Worm (Caenorhabditis elegans) whole organism, young adult: ENCODE measurements around the gene F16B4.4.

ENCODE experiments used
- B0019.2 ChIP-seq: fragments of 200-800 bp; sonication (Bioruptor generic); conservative IDR thresholded peaks from 2 replicates; pipeline ENCODE4 v1.3.6; 2022; ENCODE audit warnings: missing genetic modification reagents, missing genetic modification characterization, missing compliant biosample characterization
- F22D6.2 ChIP-seq: sonication (generic microtip); optimal IDR thresholded peaks from 2 replicates; lab custom pipeline; 2016; ENCODE audit warnings: mild to moderate bottlenecking, missing genetic modification characterization, missing compliant biosample characterization
- T26A5.8 ChIP-seq: sonication (generic microtip); optimal IDR thresholded peaks from 2 replicates; lab custom pipeline; 2016; ENCODE audit warnings: missing genetic modification characterization, missing compliant biosample characterization
- Y53G8AR.9 ChIP-seq: fragments of 200-800 bp; sonication (Bioruptor generic); conservative IDR thresholded peaks from 2 replicates; pipeline ENCODE4 v1.3.6; 2022; ENCODE audit warnings: missing genetic modification reagents, missing genetic modification characterization, missing compliant biosample characterization
- attf-5 ChIP-seq: fragments of 200-800 bp; sonication (Bioruptor generic); optimal IDR thresholded peaks from 2 replicates; lab custom pipeline; 2018; ENCODE audit warnings: mild to moderate bottlenecking, missing genetic modification characterization, missing compliant biosample characterization
- ccch-3 ChIP-seq: fragments of 200-800 bp; sonication (Bioruptor generic); optimal IDR thresholded peaks from 2 replicates; lab custom pipeline; 2018; ENCODE audit warnings: mild to moderate bottlenecking, missing genetic modification characterization, missing compliant biosample characterization
- cebp-1 ChIP-seq, 2 experiments: fragments of 200-800 bp in 1 of 2; sonication (Bioruptor generic) in 1 of 2; sonication (generic microtip) in 1 of 2; IDR thresholded peaks in 1 of 2; optimal IDR thresholded peaks in 1 of 2; 2 replicates each; pipeline versions ENCODE4 v1.3.6 to Lab custom; 2017 to 2022; ENCODE audit warnings: missing compliant biosample characterization in 2 of 2, missing genetic modification characterization in 2 of 2, mild to moderate bottlenecking in 1 of 2, missing genetic modification reagents in 1 of 2, moderate library complexity in 1 of 2
- ceh-100 ChIP-seq: fragments of 200-800 bp; sonication (Bioruptor generic); IDR thresholded peaks from 2 replicates; pipeline ENCODE4 v1.3.6; 2022; ENCODE audit warnings: missing genetic modification reagents, missing genetic modification characterization, missing compliant biosample characterization
- dox-1 ChIP-seq: fragments of 200-800 bp; sonication (Bioruptor generic); IDR thresholded peaks from 2 replicates; pipeline ENCODE4 v1.3.6; 2022; ENCODE audit warnings: missing genetic modification reagents, missing genetic modification characterization, missing compliant biosample characterization
- egl-44 ChIP-seq: fragments of 200-800 bp; sonication (Bioruptor generic); IDR thresholded peaks from 2 replicates; pipeline ENCODE4 v1.3.6; 2022; ENCODE audit warnings: missing genetic modification reagents, missing genetic modification characterization, missing compliant biosample characterization
- egrh-3 ChIP-seq: fragments of 200-800 bp; sonication (Bioruptor generic); IDR thresholded peaks from 2 replicates; pipeline ENCODE4 v1.3.6; 2022; ENCODE audit warnings: missing genetic modification reagents, missing genetic modification characterization, missing compliant biosample characterization
- him-1 ChIP-seq: sonication (generic microtip); optimal IDR thresholded peaks from 2 replicates; lab custom pipeline; 2016; ENCODE audit warnings: missing genotype, missing genetic modification reagents, missing genetic modification characterization, missing compliant biosample characterization
- hlh-26 ChIP-seq: fragments of 200-800 bp; sonication (Bioruptor generic); conservative IDR thresholded peaks from 2 replicates; pipeline ENCODE4 v1.3.6; 2022; ENCODE audit warnings: missing genetic modification reagents, missing genetic modification characterization, missing compliant biosample characterization
- hmg-20 ChIP-seq: fragments of 200-800 bp; sonication (Bioruptor generic); IDR thresholded peaks from 2 replicates; pipeline ENCODE4 v1.3.6; 2022; ENCODE audit warnings: missing genetic modification reagents, missing genetic modification characterization, missing compliant biosample characterization
- lin-40 ChIP-seq: sonication (generic microtip); optimal IDR thresholded peaks from 2 replicates; lab custom pipeline; 2016; ENCODE audit warnings: missing genetic modification characterization, mild to moderate bottlenecking, missing compliant biosample characterization, missing genotype, missing genetic modification reagents
- mcd-1 ChIP-seq: fragments of 200-800 bp; sonication (Bioruptor generic); IDR thresholded peaks from 2 replicates; pipeline ENCODE4 v1.3.6; 2022; ENCODE audit warnings: missing genetic modification reagents, missing genetic modification characterization, missing compliant biosample characterization
- mes-4 ChIP-seq: sonication (generic microtip); optimal IDR thresholded peaks from 2 replicates; lab custom pipeline; 2016; ENCODE audit warnings: missing genotype, missing genetic modification characterization, missing compliant biosample characterization
- nfyb-1 ChIP-seq: fragments of 200-800 bp; sonication (Bioruptor generic); IDR thresholded peaks from 2 replicates; pipeline ENCODE4 v1.3.6; 2022; ENCODE audit warnings: missing genetic modification reagents, missing genetic modification characterization, missing compliant biosample characterization
- nhr-80 ChIP-seq: sonication (generic microtip); optimal IDR thresholded peaks from 2 replicates; lab custom pipeline; 2016; ENCODE audit warnings: missing genetic modification characterization, missing compliant biosample characterization
- pha-4 ChIP-seq: fragments of 150-350 bp; sonication (generic microtip); optimal IDR thresholded peaks from 2 replicates; lab custom pipeline; 2014; ENCODE audit warnings: missing biosample characterization, missing genetic modification reagents, missing genetic modification characterization
- rcor-1 ChIP-seq: fragments of 200-800 bp; sonication (Bioruptor generic); IDR thresholded peaks from 2 replicates; pipeline ENCODE4 v1.3.6; 2022; ENCODE audit warnings: missing genetic modification reagents, missing genetic modification characterization, missing compliant biosample characterization
- sea-2 ChIP-seq: fragments of 200-800 bp; sonication (Bioruptor generic); IDR thresholded peaks from 2 replicates; pipeline ENCODE4 v1.3.6; 2022; ENCODE audit warnings: missing genetic modification characterization, missing compliant biosample characterization
- snpc-1.3 ChIP-seq: sonication (generic microtip); optimal IDR thresholded peaks from 2 replicates; lab custom pipeline; 2017; ENCODE audit warnings: missing genetic modification characterization, mild to moderate bottlenecking, missing compliant biosample characterization, antibody characterized with exemption, moderate library complexity, missing genotype, missing genetic modification reagents; ENCODE audit not compliant: insufficient read depth
- sptf-2 ChIP-seq: fragments of 200-800 bp; sonication (Bioruptor generic); optimal IDR thresholded peaks from 2 replicates; lab custom pipeline; 2018; ENCODE audit warnings: mild to moderate bottlenecking, missing genetic modification characterization, missing compliant biosample characterization
- unc-62 ChIP-seq: fragments of 150-350 bp; optimal IDR thresholded peaks from 2 replicates; lab custom pipeline; 2014; ENCODE audit warnings: missing biosample characterization, missing genetic modification reagents, missing genetic modification characterization
- ztf-18 ChIP-seq: sonication (generic microtip); optimal IDR thresholded peaks from 2 replicates; lab custom pipeline; 2016; ENCODE audit warnings: missing genotype, mild to moderate bottlenecking, missing genetic modification characterization, missing compliant biosample characterization
- ztf-28 ChIP-seq: fragments of 200-800 bp; sonication (Bioruptor generic); IDR thresholded peaks from 2 replicates; pipeline ENCODE4 v1.3.6; 2022; ENCODE audit warnings: missing genetic modification reagents, missing genetic modification characterization, missing compliant biosample characterization

The F16B4.4 gene

DNA sequence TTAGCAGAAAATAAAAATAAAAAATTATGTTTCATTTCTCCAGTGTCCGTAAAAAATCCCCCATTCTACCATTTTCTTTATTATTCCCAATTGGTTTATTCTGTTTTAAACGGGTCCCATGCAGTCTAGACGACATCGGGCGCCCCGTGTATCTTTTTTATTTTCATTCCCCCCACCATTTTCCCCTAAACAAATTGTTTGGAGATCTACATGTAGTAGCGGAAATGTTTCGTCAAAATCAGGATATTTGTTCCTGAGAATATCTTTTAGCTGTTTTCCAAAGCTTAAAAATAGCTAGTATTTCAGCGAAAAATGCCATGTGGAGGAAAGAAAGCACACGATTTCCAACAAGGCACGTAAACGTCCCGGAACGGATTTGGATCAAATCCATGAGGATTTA lies 5.7 kb upstream of the F16B4.4 start, which contains the start of gene F16B4.5:
TSS of gene F16B4.5 (plus strand) at position 301 of the 400 bp plus-strand sequence.
- TF ChIP-seq B0019.2: no peak
- TF ChIP-seq ceh-100 (GFP tag; lab: Robert Waterston, UW): no peak
- no peak for TF ChIP-seq mes-4 (tag; lab: Kevin White, UChicago)
- TF ChIP-seq Y53G8AR.9 (GFP tag; lab: Robert Waterston, UW): no peak
- TF ChIP-seq sea-2 (GFP tag; lab: Robert Waterston, UW): no peak
- TF ChIP-seq F22D6.2 (tag; lab: Kevin White, UChicago): no peak
- no peak for TF ChIP-seq snpc-1.3
- no peak for TF ChIP-seq ztf-28 (GFP tag; lab: Robert Waterston, UW)
- TF ChIP-seq egl-44: no peak
- no peak for TF ChIP-seq T26A5.8 (tag; lab: Kevin White, UChicago)
- TF ChIP-seq pha-4 (tag; lab: Kevin White, UChicago): no peak
- TF ChIP-seq hlh-26 (GFP tag; lab: Robert Waterston, UW): no peak

DNA sequence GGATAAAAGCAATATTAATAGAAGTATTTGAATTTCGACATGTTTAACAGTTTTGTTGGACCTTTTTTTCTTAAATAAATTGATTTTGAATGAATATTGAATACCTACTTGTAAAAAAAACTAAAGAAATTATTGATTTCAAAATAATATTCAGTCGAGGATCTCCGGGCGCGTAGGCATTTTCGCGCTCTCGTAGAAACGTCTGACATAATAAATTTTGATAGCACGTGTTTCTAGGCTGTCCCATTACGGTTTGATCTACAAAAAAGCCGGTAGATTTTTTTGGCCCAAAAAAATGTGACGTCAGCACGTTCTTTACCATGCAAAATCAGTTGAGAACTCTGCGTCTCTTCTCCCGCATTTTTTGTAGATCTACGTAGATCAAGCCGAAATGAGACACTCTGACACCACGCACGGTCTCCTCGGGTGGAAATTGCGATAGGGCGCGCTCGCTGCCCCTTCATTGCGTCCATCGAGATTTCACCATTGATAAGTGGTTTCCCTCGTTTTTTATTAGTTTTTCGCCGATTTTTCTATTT lies 804 bp downstream of the F16B4.4 start:
- TF ChIP-seq ccch-3 (GFP tag; lab: Kevin White, UChicago): no peak
- peak; percentile 25 for TF ChIP-seq lin-40

DNA sequence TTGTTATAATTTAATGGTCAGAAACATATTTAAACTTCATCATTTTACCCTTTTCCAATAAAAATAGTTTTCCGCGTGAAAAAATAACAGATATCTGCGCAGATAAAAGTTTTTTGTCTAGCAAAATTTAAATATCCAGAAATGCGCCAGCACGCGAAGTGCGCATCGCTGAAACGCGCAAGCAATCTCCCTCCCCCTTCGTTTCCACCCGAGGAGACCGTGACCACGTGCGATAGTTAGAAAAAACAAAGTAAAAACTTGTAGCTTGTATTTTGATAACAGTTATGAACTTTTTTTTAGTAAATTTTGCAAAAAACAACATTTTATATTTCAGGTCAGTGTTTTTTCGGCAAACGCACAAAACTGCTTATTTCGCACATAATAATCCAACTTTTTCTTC lies 5.3 kb downstream of the F16B4.4 start:
- TF ChIP-seq mcd-1 (peak; percentile 55), attf-5 (GFP tag; lab: Kevin White, UChicago) (peak; percentile 31), hmg-20 (GFP tag; lab: Robert Waterston, UW) (0 out of 2 replicates have a peak, but pooled peaks have one; percentile 24), nhr-80 (tag; lab: Kevin White, UChicago) (peak; percentile 32), ztf-18 (tag; lab: Kevin White, UChicago) (peak; percentile 90), dox-1 (GFP tag; lab: Robert Waterston, UW) (peak; percentile 49; the same call in 1 of the 2 replicates), egrh-3 (GFP tag; lab: Robert Waterston, UW) (peak; percentile 53; the same call in 1 of the 2 replicates)

DNA sequence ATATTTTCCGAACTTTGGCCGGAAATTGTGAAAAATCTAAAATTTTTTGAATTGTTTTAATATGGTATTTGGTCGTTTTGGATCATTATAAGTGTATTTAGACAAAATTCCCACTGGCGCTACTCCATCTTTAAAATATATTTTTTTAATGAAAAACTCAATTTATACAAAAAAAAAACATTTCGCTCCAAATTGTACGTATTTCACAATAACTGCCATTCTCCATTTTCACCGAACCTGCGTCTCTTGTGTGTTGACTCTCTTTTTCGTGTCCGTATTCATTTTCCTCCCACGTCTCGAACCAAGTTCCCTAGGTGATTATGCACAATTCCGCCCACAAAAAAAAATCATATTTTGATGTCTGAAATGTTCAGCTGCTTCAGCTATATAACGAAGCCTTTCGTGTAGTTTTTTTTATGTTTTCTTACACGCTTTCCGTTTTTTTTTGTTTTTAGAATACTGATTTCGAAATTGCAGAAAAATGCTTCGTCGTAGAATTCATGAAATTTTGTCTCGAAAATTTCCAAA lies 6.8 kb downstream of the F16B4.4 start, which contains the start of gene F16B4.2:
TSS of gene F16B4.2 (plus strand) at position 478 of the 528 bp plus-strand sequence.
- peak; percentile 70 for TF ChIP-seq cebp-1 (GFP tag; IDR thresholded peaks at IDR 0.05; lab: Robert Waterston, UW)
- peak; percentile 86 for TF ChIP-seq cebp-1 (tag; optimal IDR thresholded peaks at IDR 0.05; lab: Kevin White, UChicago)
- TF ChIP-seq sptf-2 (GFP tag; lab: Kevin White, UChicago): no peak
- TF ChIP-seq, all 124 proteins: peak for 1

DNA sequence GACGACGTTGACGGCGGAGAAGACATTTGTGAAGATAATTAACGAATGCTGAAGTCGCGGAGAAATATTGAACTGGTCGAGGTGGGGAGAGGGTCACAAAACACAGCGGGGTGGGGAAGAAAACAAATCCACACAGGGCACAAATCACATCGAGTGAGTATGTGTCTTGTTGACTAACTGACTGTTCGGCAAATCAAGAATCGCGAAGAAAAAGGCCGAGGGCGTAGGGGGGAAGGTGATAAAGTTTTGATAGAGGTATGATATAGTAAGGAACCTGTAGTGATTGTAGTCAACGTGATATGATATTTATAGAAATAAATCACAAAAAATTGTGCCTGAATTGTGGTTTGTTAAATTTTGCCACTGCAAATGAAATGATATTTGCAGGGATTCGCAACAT lies 14.0 kb downstream of the F16B4.4 start, which contains the start of gene nhr-178:
TSS of gene nhr-178 (minus strand) at position 164 of the 400 bp plus-strand sequence.
- TF ChIP-seq unc-62 (GFP tag; lab: Kevin White, UChicago) (no peak), nhr-80 (tag; lab: Kevin White, UChicago) (peak; percentile 84), lin-40 (peak; percentile 40), nfyb-1 (GFP tag; lab: Robert Waterston, UW) (no peak)

DNA sequence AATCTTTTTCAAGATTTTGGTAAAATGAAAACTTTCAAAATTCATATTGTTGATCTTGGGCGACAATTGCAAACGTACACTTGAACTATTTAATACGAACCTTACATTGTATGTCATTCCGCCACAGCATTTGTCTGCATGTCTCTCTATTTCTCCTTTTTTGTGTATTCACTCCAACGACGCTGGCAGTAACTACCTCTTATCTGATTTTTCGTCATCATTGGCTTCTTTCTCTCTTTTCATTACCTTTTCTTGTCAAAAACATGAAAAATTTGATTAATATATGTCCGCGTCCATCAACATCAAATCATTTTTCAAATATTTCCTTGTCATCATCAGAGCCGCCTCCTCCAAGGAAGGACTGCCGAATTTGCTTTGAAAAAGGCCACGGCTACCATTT lies 16.3 kb downstream of the F16B4.4 start, which contains the start of gene nhr-177:
TSS of gene nhr-177 (plus strand) at position 167 of the 400 bp plus-strand sequence.
- no peak for TF ChIP-seq rcor-1 (GFP tag; lab: Robert Waterston, UW)
- TF ChIP-seq attf-5 (GFP tag; lab: Kevin White, UChicago): no peak
- peak; percentile 69 for TF ChIP-seq nhr-80 (tag; lab: Kevin White, UChicago)
- no peak for TF ChIP-seq him-1 (tag; lab: Kevin White, UChicago)
